Worm (Caenorhabditis elegans): ENCODE data around the gene ssna-1.

The ssna-1 gene

ce11 chrIV:387283-388048 lies 418 bp upstream of the ssna-1 start:
- TF ChIP-seq unc-62 (GFP tag; optimal IDR thresholded peaks at IDR 0.05) = no peak

ce11 chrIV:390279-390678 lies 2.4 kb downstream of the ssna-1 start, which contains the start of the genes ears-2 and uncp-18:
Gene ears-2, minus strand, starts transcription at chrIV:390468.
Gene uncp-18, plus strand, starts transcription at chrIV:390560.
- TF ChIP-seq unc-62 (GFP tag; optimal IDR thresholded peaks at IDR 0.05) = no peak

ce11 chrIV:393409-393930 lies 5.6 kb downstream of the ssna-1 start, which contains the start of the genes T07A9.15 and nog-1:
Gene T07A9.15, minus strand, starts transcription at chrIV:393546.
Gene nog-1, plus strand, starts transcription at chrIV:393880.
- TF ChIP-seq unc-62 (GFP tag; optimal IDR thresholded peaks at IDR 0.05) = no peak

- no peak for TF ChIP-seq unc-62 (GFP tag; optimal IDR thresholded peaks at IDR 0.05)
Observed at ce11 chrIV:396373-396772, 8.5 kb downstream of the ssna-1 start, which contains the start of gene rrp-8. Gene rrp-8, plus strand, starts transcription at chrIV:396545.

- no peak for TF ChIP-seq unc-62 (GFP tag; optimal IDR thresholded peaks at IDR 0.05)
Observed at ce11 chrIV:401395-401794, 13.5 kb downstream of the ssna-1 start, which contains the start of gene gpa-4. Gene gpa-4, plus strand, starts transcription at chrIV:401695.

- TF ChIP-seq unc-62 (GFP tag; optimal IDR thresholded peaks at IDR 0.05) = no peak
Observed at ce11 chrIV:408892-409291, 21.0 kb downstream of the ssna-1 start.

ce11 chrIV:409935-410334 lies 22.1 kb downstream of the ssna-1 start, which contains the start of gene kgb-1:
Gene kgb-1, minus strand, starts transcription at chrIV:410035.
- TF ChIP-seq unc-62 (GFP tag; optimal IDR thresholded peaks at IDR 0.05) = no peak

- TF ChIP-seq unc-62 (GFP tag; optimal IDR thresholded peaks at IDR 0.05) = no peak
Observed at ce11 chrIV:410420-410891, 22.6 kb downstream of the ssna-1 start, which contains the start of gene T07A9.12. Gene T07A9.12, plus strand, starts transcription at chrIV:410867.

- no peak for TF ChIP-seq unc-62 (GFP tag; optimal IDR thresholded peaks at IDR 0.05)
Observed at ce11 chrIV:419674-420073, 31.8 kb downstream of the ssna-1 start, which contains the start of gene eri-1. Gene eri-1, minus strand, starts transcription at chrIV:419958.

- TF ChIP-seq unc-62 (GFP tag; optimal IDR thresholded peaks at IDR 0.05) = no peak
Observed at ce11 chrIV:420686-421085, 32.8 kb downstream of the ssna-1 start.

- TF ChIP-seq unc-62 (GFP tag; optimal IDR thresholded peaks at IDR 0.05) = no peak
Observed at ce11 chrIV:422112-422511, 34.2 kb downstream of the ssna-1 start.

- no peak for TF ChIP-seq unc-62 (GFP tag; optimal IDR thresholded peaks at IDR 0.05)
Observed at ce11 chrIV:425052-425451, 37.2 kb downstream of the ssna-1 start, which contains the start of gene daf-18. Gene daf-18, minus strand, starts transcription at chrIV:425177.

ce11 chrIV:425546-425945 lies 37.7 kb downstream of the ssna-1 start:
- no peak for TF ChIP-seq unc-62 (GFP tag; optimal IDR thresholded peaks at IDR 0.05)

ce11 chrIV:425995-426394 lies 38.1 kb downstream of the ssna-1 start, which contains the start of gene garr-1:
Gene garr-1, plus strand, starts transcription at chrIV:426168.
- no peak for TF ChIP-seq unc-62 (GFP tag; optimal IDR thresholded peaks at IDR 0.05)

ce11 chrIV:426597-426996 lies 38.7 kb downstream of the ssna-1 start:
- TF ChIP-seq unc-62 (GFP tag; optimal IDR thresholded peaks at IDR 0.05) = no peak

ce11 chrIV:427100-427908 lies 39.4 kb downstream of the ssna-1 start:
- no peak for TF ChIP-seq unc-62 (GFP tag; optimal IDR thresholded peaks at IDR 0.05)

Measured in whole organism, dauer.